Fruit fly (Drosophila melanogaster) whole organism, embryonic: ENCODE results near the gene CaMKII.

Experiments used
- Poxn ChIP-seq: fragments of 200-800 bp; sonication (Bioruptor generic); IDR thresholded peaks from 2 replicates; pipeline ENCODE4 v1.3.6; 2022; ENCODE audit warnings: missing biosample characterization, missing genetic modification characterization
- bigmax ChIP-seq: fragments of 200-800 bp; sonication (Bioruptor generic); optimal IDR thresholded peaks from 2 replicates; lab custom pipeline; 2018; ENCODE audit warnings: missing biosample characterization, mild to moderate bottlenecking, missing genetic modification characterization

- TF ChIP-seq bigmax (GFP tag; lab: Kevin White, UChicago) (no peak), Poxn (GFP tag; lab: Robert Waterston, UW) (no peak)
Measured at dm6 chr4:1026117-1026743, 27.3 kb downstream of the CaMKII start.
